Worm (Caenorhabditis elegans) whole organism, L2 larva: ENCODE results near the gene Y24D9A.7.

Experiments used
- C34F6.9 ChIP-seq: fragments of 150-350 bp; optimal IDR thresholded peaks from 2 replicates; lab custom pipeline; 2014; ENCODE audit warnings: missing biosample characterization, missing genetic modification characterization
- F13H6.1 ChIP-seq: sonication (generic microtip); optimal IDR thresholded peaks from 2 replicates; lab custom pipeline; 2016; ENCODE audit warnings: missing genetic modification characterization, missing compliant biosample characterization
- R02D3.7 ChIP-seq: fragments of 150-350 bp; optimal IDR thresholded peaks from 2 replicates; lab custom pipeline; 2014; ENCODE audit warnings: missing biosample characterization, missing genetic modification characterization
- ZK546.5 ChIP-seq: sonication (generic microtip); optimal IDR thresholded peaks from 2 replicates; lab custom pipeline; 2017; ENCODE audit warnings: missing biosample characterization, missing genetic modification characterization
- aly-2 ChIP-seq: fragments of 150-350 bp; optimal IDR thresholded peaks from 2 replicates; lab custom pipeline; 2014; ENCODE audit warnings: missing biosample characterization, missing genetic modification characterization
- blmp-1 ChIP-seq: sonication (generic microtip); optimal IDR thresholded peaks from 2 replicates; lab custom pipeline; 2017; ENCODE audit warnings: missing genetic modification characterization, mild to moderate bottlenecking, missing compliant biosample characterization, antibody characterized with exemption, moderate library complexity; ENCODE audit not compliant: insufficient read depth
- ceh-82 ChIP-seq: fragments of 150-350 bp; optimal IDR thresholded peaks from 2 replicates; lab custom pipeline; 2014; ENCODE audit warnings: missing biosample characterization, missing genetic modification characterization
- crh-2 ChIP-seq: sonication (generic microtip); optimal IDR thresholded peaks from 2 replicates; lab custom pipeline; 2017; ENCODE audit warnings: missing biosample characterization, missing genetic modification characterization
- egl-27 ChIP-seq: sonication (generic microtip); optimal IDR thresholded peaks from 3 replicates; lab custom pipeline; 2017; ENCODE audit warnings: missing biosample characterization, missing genetic modification reagents, missing genetic modification characterization
- elt-1 ChIP-seq: fragments of 150-350 bp; optimal IDR thresholded peaks from 2 replicates; lab custom pipeline; 2014; ENCODE audit warnings: missing biosample characterization, missing genetic modification characterization
- elt-3 ChIP-seq: sonication (generic microtip); optimal IDR thresholded peaks from 2 replicates; lab custom pipeline; 2017; ENCODE audit warnings: missing biosample characterization, missing genetic modification characterization
- fos-1 ChIP-seq: fragments of 150-350 bp; optimal IDR thresholded peaks from 2 replicates; lab custom pipeline; 2014; ENCODE audit warnings: missing biosample characterization, missing genetic modification characterization
- gmeb-1 ChIP-seq: fragments of 150-350 bp; optimal IDR thresholded peaks from 2 replicates; lab custom pipeline; 2014; ENCODE audit warnings: missing biosample characterization, missing genetic modification characterization
- lin-11 ChIP-seq: fragments of 150-350 bp; sonication (generic microtip); optimal IDR thresholded peaks from 2 replicates; lab custom pipeline; 2014; ENCODE audit warnings: missing biosample characterization, missing genetic modification characterization, inconsistent platforms, mixed read lengths
- lin-13 ChIP-seq: fragments of 150-350 bp; optimal IDR thresholded peaks from 2 replicates; lab custom pipeline; 2014; ENCODE audit warnings: missing biosample characterization, missing genetic modification reagents, missing genetic modification characterization
- lin-39 ChIP-seq: fragments of 150-350 bp; optimal IDR thresholded peaks from 2 replicates; lab custom pipeline; 2014; ENCODE audit warnings: missing biosample characterization, missing genetic modification reagents, missing genetic modification characterization
- lsy-2 ChIP-seq, 2 experiments: fragments of 150-350 bp in 1 of 2; sonication (generic microtip) in 1 of 2; optimal IDR thresholded peaks; 2 replicates each; lab custom pipeline; 2014 to 2017; ENCODE audit warnings: missing biosample characterization in 2 of 2, missing genetic modification characterization in 2 of 2
- mab-5 ChIP-seq: fragments of 150-350 bp; optimal IDR thresholded peaks from 2 replicates; lab custom pipeline; 2014; ENCODE audit warnings: missing biosample characterization, missing genetic modification characterization
- mbf-1 ChIP-seq: sonication (generic microtip); optimal IDR thresholded peaks from 2 replicates; lab custom pipeline; 2017; ENCODE audit warnings: missing biosample characterization, missing genetic modification characterization
- mdl-1 ChIP-seq, 2 experiments: fragments of 150-350 bp in 1 of 2; sonication (generic microtip) in 1 of 2; optimal IDR thresholded peaks; 2 replicates each; lab custom pipeline; 2017; ENCODE audit warnings: missing biosample characterization in 2 of 2, missing genetic modification characterization in 2 of 2
- nhr-10 ChIP-seq: sonication (generic microtip); optimal IDR thresholded peaks from 2 replicates; lab custom pipeline; 2017; ENCODE audit warnings: missing biosample characterization, missing genetic modification characterization
- nhr-11 ChIP-seq: fragments of 150-350 bp; optimal IDR thresholded peaks from 2 replicates; lab custom pipeline; 2014; ENCODE audit warnings: missing biosample characterization, missing genetic modification characterization
- nhr-12 ChIP-seq: fragments of 150-350 bp; optimal IDR thresholded peaks from 2 replicates; lab custom pipeline; 2014; ENCODE audit warnings: missing biosample characterization, missing genetic modification characterization
- nhr-129 ChIP-seq: fragments of 150-350 bp; optimal IDR thresholded peaks from 2 replicates; lab custom pipeline; 2014; ENCODE audit warnings: missing biosample characterization, missing genetic modification characterization
- nhr-21 ChIP-seq: fragments of 150-350 bp; optimal IDR thresholded peaks from 2 replicates; lab custom pipeline; 2014; ENCODE audit warnings: missing biosample characterization, missing genetic modification characterization
- nhr-23 ChIP-seq: fragments of 150-350 bp; optimal IDR thresholded peaks from 2 replicates; lab custom pipeline; 2014; ENCODE audit warnings: missing biosample characterization, missing genetic modification reagents, missing genetic modification characterization
- nhr-77 ChIP-seq: fragments of 150-350 bp; optimal IDR thresholded peaks from 2 replicates; lab custom pipeline; 2014; ENCODE audit warnings: missing biosample characterization, missing genetic modification characterization
- peb-1 ChIP-seq: fragments of 150-350 bp; optimal IDR thresholded peaks from 2 replicates; lab custom pipeline; 2014; ENCODE audit warnings: missing biosample characterization, missing genetic modification characterization
- sem-4 ChIP-seq: fragments of 150-350 bp; optimal IDR thresholded peaks from 2 replicates; lab custom pipeline; 2014; ENCODE audit warnings: missing biosample characterization, missing genetic modification reagents, missing genetic modification characterization
- sma-3 ChIP-seq: sonication (generic microtip); optimal IDR thresholded peaks from 2 replicates; lab custom pipeline; 2016; ENCODE audit warnings: missing genetic modification reagents, missing genetic modification characterization, missing compliant biosample characterization
- sma-9 ChIP-seq, 2 experiments: fragments of 150-350 bp in 1 of 2; sonication (generic microtip) in 1 of 2; optimal IDR thresholded peaks; 2 replicates each; lab custom pipeline; 2014 to 2016; ENCODE audit warnings: missing genetic modification characterization in 2 of 2, mild to moderate bottlenecking in 1 of 2, missing biosample characterization in 1 of 2, missing compliant biosample characterization in 1 of 2, missing genetic modification reagents in 1 of 2, moderate library complexity in 1 of 2
- unc-55 ChIP-seq: fragments of 150-350 bp; sonication (generic microtip); optimal IDR thresholded peaks from 3 replicates; lab custom pipeline; 2014; ENCODE audit warnings: missing biosample characterization, missing genetic modification reagents, missing genetic modification characterization
- zag-1 ChIP-seq: fragments of 150-350 bp; optimal IDR thresholded peaks from 2 replicates; lab custom pipeline; 2014; ENCODE audit warnings: missing biosample characterization, missing genetic modification characterization
- ztf-1 ChIP-seq: fragments of 200-800 bp; sonication (Bioruptor generic); conservative IDR thresholded peaks from 2 replicates; pipeline ENCODE4 v1.3.6; 2022; ENCODE audit warnings: missing genetic modification characterization, missing compliant biosample characterization
- ztf-11 ChIP-seq: sonication (generic microtip); optimal IDR thresholded peaks from 2 replicates; lab custom pipeline; 2017; ENCODE audit warnings: missing biosample characterization, missing genetic modification characterization

Y24D9A.7 gene

DNA sequence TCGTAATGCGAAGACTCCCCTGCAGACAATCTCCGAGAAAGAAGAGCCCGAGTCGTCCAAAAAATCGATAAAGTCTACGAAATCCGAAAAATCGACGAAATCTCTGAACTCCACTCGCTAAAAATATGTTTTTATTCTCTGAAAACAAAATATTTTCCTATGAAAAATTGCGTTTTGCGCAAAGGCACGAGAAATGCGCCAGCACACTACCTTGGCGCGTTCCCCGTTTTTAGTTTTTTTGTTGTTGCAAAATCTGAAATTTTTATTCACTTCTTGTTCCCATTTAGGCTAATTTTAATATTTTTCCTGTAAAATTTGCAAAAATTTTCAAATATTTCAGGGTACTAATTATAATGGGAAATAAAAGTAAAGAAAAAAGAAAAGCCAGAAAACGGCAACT, 44.5 kb downstream of the Y24D9A.7 start, which contains the start of gene F55F10.1 (continued):
- TF ChIP-seq aly-2: no peak
- peak; percentile 79 for TF ChIP-seq C34F6.9 (tag; lab: Kevin White, UChicago)
- peak; percentile 27 for TF ChIP-seq fos-1
- no peak for TF ChIP-seq mbf-1 (tag; lab: Kevin White, UChicago)
- peak; percentile 36 for TF ChIP-seq F13H6.1 (tag; lab: Kevin White, UChicago)
- TF ChIP-seq egl-27 (tag; lab: Kevin White, UChicago): peak; percentile 15
- TF ChIP-seq gmeb-1 (tag; lab: Kevin White, UChicago): peak; percentile 88
- TF ChIP-seq nhr-23 (tag; lab: Kevin White, UChicago): no peak
- TF ChIP-seq mab-5 (tag; lab: Kevin White, UChicago): peak; percentile 9
- TF ChIP-seq nhr-77: no peak
- no peak for TF ChIP-seq ZK546.5 (tag; lab: Kevin White, UChicago)
- TF ChIP-seq, all 48 proteins: peak for 13

DNA sequence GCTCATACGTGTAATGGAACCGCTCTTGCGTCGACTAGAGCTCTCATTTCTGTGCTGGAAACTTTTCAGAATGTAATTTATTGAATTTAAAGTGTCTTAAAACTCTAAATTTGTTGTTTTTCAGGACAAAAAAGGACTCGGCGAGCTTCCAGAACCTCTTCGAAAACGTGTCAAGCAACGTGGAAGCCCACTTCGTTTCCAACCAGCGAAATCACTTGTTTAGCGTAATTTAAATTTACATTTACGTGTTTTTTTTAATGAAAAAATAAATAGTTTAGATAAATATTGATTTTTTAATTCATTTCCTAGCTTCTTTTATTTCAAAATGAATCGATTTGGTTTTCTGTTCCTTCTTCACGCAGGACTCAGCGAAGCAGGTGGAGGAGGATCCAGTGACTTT, 45.3 kb downstream of the Y24D9A.7 start, which contains the start of gene F55F10.3:
TSS of gene F55F10.3 (plus strand) at position 301 of the 400 bp plus-strand sequence.
- no peak for TF ChIP-seq ceh-82 (tag; lab: Kevin White, UChicago)
- TF ChIP-seq aly-2: no peak
- no peak for TF ChIP-seq fos-1
- no peak for TF ChIP-seq ztf-1 (GFP tag; lab: Robert Waterston, UW)
- no peak for TF ChIP-seq peb-1 (tag; lab: Kevin White, UChicago)
- no peak for TF ChIP-seq zag-1 (tag; lab: Kevin White, UChicago)
- TF ChIP-seq unc-55 (GFP tag; lab: Kevin White, UChicago): no peak
- TF ChIP-seq sma-9 (GFP tag; optimal IDR thresholded peaks at IDR 0.05; lab: Kevin White, UChicago): no peak
- no peak for TF ChIP-seq sma-9 (tag; optimal IDR thresholded peaks at IDR 0.05; lab: Kevin White, UChicago)
- TF ChIP-seq mbf-1 (tag; lab: Kevin White, UChicago): no peak

DNA sequence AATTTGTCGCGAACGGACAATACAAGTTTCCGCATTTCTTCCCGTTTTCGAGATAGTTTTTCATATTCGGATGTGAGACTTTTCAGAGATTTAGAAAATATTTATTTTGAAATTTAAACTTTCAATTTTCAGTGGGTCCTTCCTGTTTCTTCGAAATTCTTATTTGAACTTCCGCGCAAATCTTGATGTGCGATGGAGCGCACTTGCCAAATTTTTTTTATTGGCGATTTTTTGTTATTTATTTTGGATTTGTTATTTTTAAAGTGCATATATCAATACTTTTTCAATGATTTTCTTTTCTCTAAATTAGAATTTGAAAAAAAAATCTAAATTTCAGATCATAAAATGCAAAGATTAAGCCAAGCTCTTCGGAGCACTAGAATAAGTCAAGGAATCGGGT, 47.7 kb downstream of the Y24D9A.7 start, which contains the start of gene sars-2:
TSS of gene sars-2 (plus strand) at position 341 of the 400 bp plus-strand sequence.
- TF ChIP-seq zag-1 (tag; lab: Kevin White, UChicago) (no peak), F13H6.1 (tag; lab: Kevin White, UChicago) (no peak), aly-2 (no peak), nhr-11 (tag; lab: Kevin White, UChicago) (no peak), crh-2 (tag; lab: Kevin White, UChicago) (no peak), lin-39 (tag; lab: Kevin White, UChicago) (no peak), C34F6.9 (tag; lab: Kevin White, UChicago) (peak; percentile 49), fos-1 (no peak), nhr-10 (tag; lab: Kevin White, UChicago) (no peak), mab-5 (tag; lab: Kevin White, UChicago) (no peak), elt-1 (no peak), nhr-21 (tag; lab: Kevin White, UChicago) (no peak), sma-3 (no peak), nhr-77 (no peak), peb-1 (tag; lab: Kevin White, UChicago) (no peak), R02D3.7 (tag; lab: Kevin White, UChicago) (no peak), mbf-1 (tag; lab: Kevin White, UChicago) (no peak), unc-55 (GFP tag; lab: Kevin White, UChicago) (peak; percentile 82), lin-13 (no peak), nhr-129 (tag; lab: Kevin White, UChicago) (peak; percentile 7), lsy-2 (tag; optimal IDR thresholded peaks at IDR 0.05; lab: Kevin White, UChicago) (peak in 1 of 2 experiments; percentile 65), sma-9 (GFP tag; optimal IDR thresholded peaks at IDR 0.05; lab: Kevin White, UChicago) (no peak), sma-9 (tag; optimal IDR thresholded peaks at IDR 0.05; lab: Kevin White, UChicago) (no peak), elt-3 (tag; lab: Kevin White, UChicago) (no peak), mdl-1 (tag; optimal IDR thresholded peaks at IDR 0.05; lab: Kevin White, UChicago) (no peak), nhr-23 (tag; lab: Kevin White, UChicago) (no peak), sem-4 (tag; lab: Kevin White, UChicago) (no peak), ztf-11 (no peak), gmeb-1 (tag; lab: Kevin White, UChicago) (peak; percentile 93), lin-11 (no peak)

DNA sequence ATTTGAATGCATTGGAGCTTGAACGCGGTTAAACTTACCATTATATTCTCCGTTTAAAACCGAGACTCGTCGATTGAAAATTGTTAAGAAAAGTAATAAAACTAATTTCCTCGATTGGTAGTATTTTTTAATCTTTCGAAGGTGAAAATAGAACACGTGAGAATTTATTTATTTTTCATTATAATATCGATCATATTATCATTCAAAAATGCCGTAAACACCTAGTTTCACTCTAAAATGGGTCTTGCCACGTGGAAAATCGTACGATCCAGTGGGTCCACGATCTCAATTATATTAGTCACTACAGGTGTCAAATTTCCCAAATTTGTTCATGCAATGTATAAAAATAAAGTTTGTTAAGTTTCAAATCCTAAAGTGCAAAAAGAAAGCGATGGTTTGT, 48.1 kb downstream of the Y24D9A.7 start, which contains the start of gene W03B1.9:
TSS of gene W03B1.9 (minus strand) at position 101 of the 400 bp plus-strand sequence.
- TF ChIP-seq blmp-1 (tag; lab: Kevin White, UChicago) (no peak), sem-4 (tag; lab: Kevin White, UChicago) (no peak), nhr-12 (tag; lab: Kevin White, UChicago) (no peak), lin-39 (tag; lab: Kevin White, UChicago) (no peak)
